Fruit fly (Drosophila melanogaster): ENCODE data around the gene CG32100.

The CG32100 gene

DNA sequence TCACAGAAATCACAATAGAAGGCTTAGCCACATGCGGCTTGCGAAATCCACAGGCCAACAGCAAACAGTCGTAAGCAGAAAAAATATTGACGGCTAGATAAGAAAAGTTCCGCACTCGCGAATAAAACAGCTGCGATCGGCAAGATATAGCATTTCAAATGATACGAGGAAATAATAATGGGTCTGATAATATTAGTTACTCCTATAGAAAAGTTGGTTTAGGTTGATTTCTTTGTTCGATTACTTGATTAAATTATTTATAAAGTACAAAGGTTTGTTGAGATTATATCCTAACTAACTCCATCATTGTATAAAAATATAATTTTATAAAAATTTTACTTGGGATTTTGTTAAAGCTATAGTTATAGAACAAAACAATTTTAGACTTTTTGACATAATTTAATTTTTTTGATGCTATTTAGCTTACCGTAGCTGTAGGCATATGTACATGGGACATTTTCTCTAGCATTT is 8.3 kb downstream of the CG32100 start (continued):
- peak; percentile 43 for TF ChIP-seq esn (GFP tag; optimal IDR thresholded peaks at IDR 0.05)
- TF ChIP-seq CG8119 (GFP tag; IDR thresholded peaks at IDR 0.05) = peak; percentile 78
- no peak for TF ChIP-seq CG11762 (GFP tag; optimal IDR thresholded peaks at IDR 0.05; ENCODE audit: insufficient read depth)
- TF ChIP-seq salr (GFP tag; optimal IDR thresholded peaks at IDR 0.05) = peak in 1 of 2 experiments; percentile 61
- TF ChIP-seq Hr39 (GFP tag; optimal IDR thresholded peaks at IDR 0.05) = no peak

DNA sequence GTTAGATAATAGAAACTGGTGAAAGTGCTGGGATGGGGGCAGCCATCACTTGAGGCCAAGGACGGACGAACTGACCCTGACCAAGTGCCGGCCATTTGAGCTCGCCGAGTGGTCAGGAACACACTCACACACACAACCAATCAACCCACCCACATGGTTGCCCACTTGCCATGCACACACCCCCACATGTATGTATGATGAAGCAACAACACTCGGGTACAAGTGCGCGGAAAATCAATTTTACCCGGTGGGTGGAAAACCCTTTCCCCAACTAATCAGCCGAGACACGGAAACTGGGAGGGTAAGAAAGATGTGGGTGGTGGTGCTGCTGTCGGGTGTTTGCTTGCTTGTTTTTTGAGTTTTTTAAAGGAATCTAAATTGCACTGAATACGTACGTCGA is 9.2 kb downstream of the CG32100 start:
- no peak for TF ChIP-seq CG6808 (GFP tag; optimal IDR thresholded peaks at IDR 0.05)
- no peak for TF ChIP-seq Hr38 (GFP tag; optimal IDR thresholded peaks at IDR 0.05)
- TF ChIP-seq CG3919 (GFP tag; optimal IDR thresholded peaks at IDR 0.05) = no peak
- TF ChIP-seq CG11902 (GFP tag; optimal IDR thresholded peaks at IDR 0.05) = no peak
- TF ChIP-seq CG11762 (GFP tag; optimal IDR thresholded peaks at IDR 0.05; ENCODE audit: insufficient read depth) = no peak
- no peak for TF ChIP-seq Eip78C (GFP tag)

DNA sequence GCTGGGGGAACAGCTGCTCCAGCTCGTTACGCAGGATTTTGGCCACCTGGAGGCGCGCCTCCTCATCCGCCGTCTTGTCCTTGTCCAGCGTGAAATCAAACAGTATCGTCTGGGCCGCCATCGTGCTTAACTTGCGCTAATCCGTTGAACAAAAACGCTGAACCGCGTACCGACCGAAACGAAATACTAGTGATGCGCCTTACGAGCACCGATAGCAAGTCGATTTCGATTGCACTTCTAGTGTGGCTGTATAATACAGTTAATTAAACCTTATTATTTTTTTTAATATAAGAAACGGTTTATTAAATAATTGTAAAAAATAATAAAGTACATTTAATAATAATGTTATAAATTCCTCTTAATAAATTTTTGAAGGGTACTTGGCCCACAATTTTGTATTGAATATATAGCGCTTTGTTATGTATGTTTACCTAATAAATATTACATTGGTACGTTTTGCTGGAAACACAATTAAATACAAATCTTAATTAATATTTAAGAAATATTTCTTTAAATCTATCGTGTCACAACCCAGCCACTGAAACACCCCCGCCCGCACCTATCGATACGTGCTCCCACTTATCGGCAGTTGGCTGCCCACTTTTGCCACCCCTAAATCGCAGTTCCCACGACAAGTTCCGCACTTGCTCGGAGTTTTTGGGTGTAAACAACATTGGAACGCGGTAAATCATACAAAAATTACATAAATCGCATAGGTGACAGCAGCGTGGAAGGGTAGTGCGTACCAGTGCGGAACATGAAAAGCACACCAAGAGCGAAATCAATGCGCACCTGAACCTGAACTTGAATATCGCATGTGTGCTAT is 9.9 kb downstream of the CG32100 start, which contains the start of the genes Sms and INPP5E:
Gene Sms, minus strand, starts transcription at position 198 of the 826 bp plus-strand sequence.
Gene INPP5E, plus strand, starts transcription at position 602 of the 826 bp plus-strand sequence.
- TF ChIP-seq OdsH (GFP tag; optimal IDR thresholded peaks at IDR 0.05) (peak; percentile 52), pdm3 (GFP tag; optimal IDR thresholded peaks at IDR 0.05) (peak; percentile 52), CG32006 (GFP tag; optimal IDR thresholded peaks at IDR 0.05) (peak; percentile 46), CG3032 (tag; optimal IDR thresholded peaks at IDR 0.05) (peak; percentile 50), Sox15 (GFP tag; optimal IDR thresholded peaks at IDR 0.05) (peak; percentile 29), Hr39 (GFP tag; optimal IDR thresholded peaks at IDR 0.05) (peak; percentile 34), spab (GFP tag; optimal IDR thresholded peaks at IDR 0.05) (no peak), CG8632 (GFP tag; optimal IDR thresholded peaks at IDR 0.05) (peak; percentile 35), lz (GFP tag; optimal IDR thresholded peaks at IDR 0.05) (peak; percentile 4), topi (GFP tag; optimal IDR thresholded peaks at IDR 0.05) (peak; percentile 28), CG8319 (GFP tag; optimal IDR thresholded peaks at IDR 0.05) (no peak), cyc (GFP tag; optimal IDR thresholded peaks at IDR 0.05) (peak; percentile 38), Eip75B (GFP tag; optimal IDR thresholded peaks at IDR 0.05) (no peak), salr (GFP tag; optimal IDR thresholded peaks at IDR 0.05) (peak in 1 of 2 experiments; percentile 56), Eip93F (GFP tag; optimal IDR thresholded peaks at IDR 0.05) (no peak), Smox (GFP tag; optimal IDR thresholded peaks at IDR 0.05) (peak; percentile 25), dac (GFP tag; optimal IDR thresholded peaks at IDR 0.05) (peak; percentile 10), ss (GFP tag; optimal IDR thresholded peaks at IDR 0.05) (peak in 1 of 2 experiments; percentile 28), Blimp-1 (GFP tag; optimal IDR thresholded peaks at IDR 0.05) (no peak), Sox102F (GFP tag; optimal IDR thresholded peaks at IDR 0.05) (no peak), CG11902 (GFP tag; optimal IDR thresholded peaks at IDR 0.05) (peak; percentile 42), acj6 (GFP tag; optimal IDR thresholded peaks at IDR 0.05) (peak; percentile 55), svp (GFP tag) (peak; percentile 68), Hr4 (GFP tag; optimal IDR thresholded peaks at IDR 0.05) (peak; percentile 47), eg (GFP tag; IDR thresholded peaks at IDR 0.05) (peak; percentile 32; the same call in 1 of the 3 replicates), CG10631 (GFP tag; optimal IDR thresholded peaks at IDR 0.05) (peak; percentile 66), CG6808 (GFP tag; optimal IDR thresholded peaks at IDR 0.05) (no peak), CG6163 (GFP tag; IDR thresholded peaks at IDR 0.05) (peak; percentile 37; the same call in 1 of the 3 replicates), CG9139 (GFP tag; optimal IDR thresholded peaks at IDR 0.05) (no peak), CG34406 (GFP tag; optimal IDR thresholded peaks at IDR 0.05) (peak; percentile 56), Met (GFP tag; optimal IDR thresholded peaks at IDR 0.05) (peak; percentile 25), CG6276 (GFP tag; optimal IDR thresholded peaks at IDR 0.05) (no peak), Sox14 (GFP tag; optimal IDR thresholded peaks at IDR 0.05) (peak; percentile 11), esn (GFP tag; optimal IDR thresholded peaks at IDR 0.05) (peak; percentile 52), CG10669 (GFP tag; optimal IDR thresholded peaks at IDR 0.05) (peak; percentile 4), achi (GFP tag; optimal IDR thresholded peaks at IDR 0.05) (peak; percentile 54), CG31627 (GFP tag; optimal IDR thresholded peaks at IDR 0.05) (peak; percentile 22), CG3919 (GFP tag; optimal IDR thresholded peaks at IDR 0.05) (peak; percentile 29), Eip78C (GFP tag) (peak; percentile 61)
